Fruit fly (Drosophila melanogaster) whole organism, embryonic: ENCODE measurements around the gene SsRbeta.

Experiments used
- Asciz ChIP-seq: fragments of 200-800 bp; sonication (Bioruptor generic); optimal IDR thresholded peaks from 2 replicates; lab custom pipeline; 2017; ENCODE audit warnings: missing biosample characterization, mild to moderate bottlenecking, missing genetic modification characterization, missing genetic modification reagents
- CG10321 ChIP-seq: fragments of 200-800 bp; sonication (Bioruptor generic); IDR thresholded peaks from 2 replicates; pipeline ENCODE4 v1.3.6; 2022; ENCODE audit warnings: missing biosample characterization, missing genetic modification characterization
- CG11504 ChIP-seq: fragments of 200-800 bp; sonication (Bioruptor generic); optimal IDR thresholded peaks from 3 replicates; lab custom pipeline; 2019; ENCODE audit warnings: missing biosample characterization, mild to moderate bottlenecking, missing genetic modification characterization, moderate library complexity
- CG12155 ChIP-seq: fragments of 200-800 bp; sonication (Bioruptor generic); optimal IDR thresholded peaks from 3 replicates; lab custom pipeline; 2016; ENCODE audit warnings: missing biosample characterization, missing genetic modification characterization
- CG14710 ChIP-seq: fragments of 200-800 bp; sonication (Bioruptor generic); optimal IDR thresholded peaks from 3 replicates; lab custom pipeline; 2019; ENCODE audit warnings: missing biosample characterization, mild to moderate bottlenecking, missing genetic modification characterization, moderate library complexity
- CG15601 ChIP-seq: fragments of 200-800 bp; sonication (Bioruptor generic); optimal IDR thresholded peaks from 3 replicates; lab custom pipeline; 2019; ENCODE audit warnings: missing biosample characterization, mild to moderate bottlenecking, missing genetic modification characterization, moderate library complexity
- CG17186 ChIP-seq: fragments of 200-800 bp; sonication (Bioruptor generic); optimal IDR thresholded peaks from 3 replicates; lab custom pipeline; 2017; ENCODE audit warnings: missing biosample characterization, missing genetic modification reagents, missing genetic modification characterization
- CG17385 ChIP-seq: fragments of 200-800 bp; sonication (Bioruptor generic); optimal IDR thresholded peaks from 3 replicates; lab custom pipeline; 2018; ENCODE audit warnings: missing biosample characterization, mild to moderate bottlenecking, missing genetic modification characterization
- CG17612 ChIP-seq: fragments of 200-800 bp; sonication (Bioruptor generic); IDR thresholded peaks from 2 replicates; pipeline ENCODE4 v1.3.6; 2022; ENCODE audit warnings: missing biosample characterization, missing genetic modification characterization
- CG33557 ChIP-seq: fragments of 200-800 bp; sonication (Bioruptor generic); optimal IDR thresholded peaks from 2 replicates; lab custom pipeline; 2019; ENCODE audit warnings: missing biosample characterization, mild to moderate bottlenecking, missing genetic modification characterization, moderate library complexity
- CG34422 ChIP-seq: fragments of 200-800 bp; sonication (Bioruptor generic); IDR thresholded peaks from 3 replicates; pipeline ENCODE4 v1.3.6; 2022; ENCODE audit warnings: missing biosample characterization, missing genetic modification characterization
- CG3838 ChIP-seq: fragments of 200-800 bp; sonication (Bioruptor generic); optimal IDR thresholded peaks from 3 replicates; lab custom pipeline; 2016; ENCODE audit warnings: missing biosample characterization, missing genetic modification characterization
- CG3995 ChIP-seq: fragments of 200-800 bp; sonication (Bioruptor generic); optimal IDR thresholded peaks from 3 replicates; lab custom pipeline; 2016; ENCODE audit warnings: missing biosample characterization, missing genetic modification characterization
- CG5180 ChIP-seq: fragments of 200-800 bp; sonication (Bioruptor generic); optimal IDR thresholded peaks from 3 replicates; lab custom pipeline; 2017; ENCODE audit warnings: missing biosample characterization, missing genetic modification characterization, mild to moderate bottlenecking, moderate library complexity, missing genetic modification reagents
- CG5245 ChIP-seq: fragments of 200-800 bp; sonication (Bioruptor generic); optimal IDR thresholded peaks from 3 replicates; lab custom pipeline; 2016; ENCODE audit warnings: missing biosample characterization, missing genetic modification characterization
- CG6654 ChIP-seq: fragments of 200-800 bp; sonication (Bioruptor generic); optimal IDR thresholded peaks from 2 replicates; lab custom pipeline; 2017; ENCODE audit warnings: missing biosample characterization, mild to moderate bottlenecking, missing genetic modification characterization
- CG7963 ChIP-seq: fragments of 200-800 bp; sonication (Bioruptor generic); IDR thresholded peaks from 3 replicates; pipeline ENCODE4 v1.3.6; 2022; ENCODE audit warnings: missing biosample characterization, missing genetic modification characterization; ENCODE audit not compliant: partially characterized antibody
- CG9817 ChIP-seq: fragments of 200-800 bp; sonication (Bioruptor generic); optimal IDR thresholded peaks from 2 replicates; lab custom pipeline; 2018; ENCODE audit warnings: missing biosample characterization, mild to moderate bottlenecking, missing genetic modification characterization, moderate library complexity
- CHES-1-like ChIP-seq: fragments of 200-800 bp; sonication (Bioruptor generic); optimal IDR thresholded peaks from 2 replicates; lab custom pipeline; 2016; ENCODE audit warnings: missing biosample characterization, missing genetic modification characterization
- Eip74EF ChIP-seq, 2 experiments: fragments of 200-800 bp in 1 of 2; fragments of >200 bp in 1 of 2; sonication (Bioruptor generic) in 1 of 2; optimal IDR thresholded peaks; 2 replicates each; lab custom pipeline; 2017 to 2019; ENCODE audit warnings: missing biosample characterization in 2 of 2, missing genetic modification characterization in 2 of 2, mild to moderate bottlenecking in 1 of 2, moderate library complexity in 1 of 2
- Gsc ChIP-seq: fragments of 200-800 bp; sonication (Bioruptor generic); IDR thresholded peaks from 2 replicates; pipeline ENCODE4 v1.3.6; 2022; ENCODE audit warnings: missing biosample characterization, missing genetic modification characterization
- HLH3B ChIP-seq: fragments of 200-800 bp; sonication (Bioruptor generic); IDR thresholded peaks from 2 replicates; pipeline ENCODE4 v1.3.6; 2022; ENCODE audit warnings: missing biosample characterization, missing genetic modification characterization
- Max ChIP-seq: fragments of 200-800 bp; sonication (Bioruptor generic); optimal IDR thresholded peaks from 2 replicates; lab custom pipeline; 2016; ENCODE audit warnings: missing biosample characterization, mild to moderate bottlenecking, missing genetic modification characterization
- Opbp ChIP-seq: fragments of 200-800 bp; sonication (Bioruptor generic); IDR thresholded peaks from 3 replicates; pipeline ENCODE4 v1.3.6; 2022; ENCODE audit warnings: missing biosample characterization, missing genetic modification characterization; ENCODE audit not compliant: partially characterized antibody
- Sin3A ChIP-seq: fragments of >200 bp; optimal IDR thresholded peaks from 2 replicates; lab custom pipeline; 2018
- Sox102F ChIP-seq: fragments of 200-800 bp; sonication (Bioruptor generic); optimal IDR thresholded peaks from 2 replicates; lab custom pipeline; 2018; ENCODE audit warnings: missing biosample characterization, mild to moderate bottlenecking, missing genetic modification characterization, moderate library complexity
- al ChIP-seq: fragments of 200-800 bp; sonication (Bioruptor generic); IDR thresholded peaks from 2 replicates; pipeline ENCODE4 v1.3.6; 2022; ENCODE audit warnings: missing biosample characterization, missing genetic modification characterization
- croc ChIP-seq: fragments of 200-800 bp; sonication (Bioruptor generic); conservative IDR thresholded peaks from 3 replicates; pipeline ENCODE4 v1.3.6; 2022; ENCODE audit warnings: missing biosample characterization, missing genetic modification characterization
- eve ChIP-seq, 2 experiments: fragments of >200 bp; optimal IDR thresholded peaks; 2 replicates each; lab custom pipeline; 2017; ENCODE audit warnings: missing biosample characterization in 2 of 2, missing genetic modification characterization in 2 of 2
- ewg ChIP-seq: fragments of 200-800 bp; sonication (Bioruptor generic); optimal IDR thresholded peaks from 3 replicates; lab custom pipeline; 2017; ENCODE audit warnings: mild to moderate bottlenecking, missing biosample characterization, missing genetic modification reagents, missing genetic modification characterization
- eyg ChIP-seq: fragments of 200-800 bp; sonication (Bioruptor generic); optimal IDR thresholded peaks from 3 replicates; lab custom pipeline; 2016; ENCODE audit warnings: missing biosample characterization, missing genetic modification characterization
- fd102C ChIP-seq: fragments of 200-800 bp; sonication (Bioruptor generic); optimal IDR thresholded peaks from 2 replicates; lab custom pipeline; 2018; ENCODE audit warnings: missing biosample characterization, mild to moderate bottlenecking, missing genetic modification characterization, moderate library complexity
- fd96Cb ChIP-seq: fragments of 200-800 bp; sonication (Bioruptor generic); optimal IDR thresholded peaks from 2 replicates; lab custom pipeline; 2018; ENCODE audit warnings: missing biosample characterization, mild to moderate bottlenecking, missing genetic modification characterization, moderate library complexity
- gem ChIP-seq: fragments of 200-800 bp; sonication (Bioruptor generic); optimal IDR thresholded peaks from 2 replicates; lab custom pipeline; 2019; ENCODE audit warnings: missing biosample characterization, mild to moderate bottlenecking, missing genetic modification characterization, moderate library complexity
- h ChIP-seq: fragments of >200 bp; optimal IDR thresholded peaks from 2 replicates; lab custom pipeline; 2017
- hkb ChIP-seq, 2 experiments: fragments of 200-800 bp in 1 of 2; fragments of >200 bp in 1 of 2; sonication (Bioruptor generic) in 1 of 2; IDR thresholded peaks in 1 of 2; optimal IDR thresholded peaks in 1 of 2; 2 replicates each; pipeline versions ENCODE4 v1.3.6 to Lab custom; 2017 to 2022; ENCODE audit warnings: missing biosample characterization in 1 of 2, missing genetic modification characterization in 1 of 2
- hth ChIP-seq: fragments of >200 bp; optimal IDR thresholded peaks from 2 replicates; lab custom pipeline; 2017; ENCODE audit warnings: inconsistent platforms
- ind ChIP-seq: fragments of 200-800 bp; sonication (Bioruptor generic); optimal IDR thresholded peaks from 3 replicates; lab custom pipeline; 2016; ENCODE audit warnings: missing biosample characterization, missing genetic modification characterization
- lola ChIP-seq, 3 experiments: fragments of >200 bp in 2 of 3; fragments of 200-800 bp in 1 of 3; sonication (Bioruptor generic) in 1 of 3; optimal IDR thresholded peaks; 2 replicates each; lab custom pipeline; 2017 to 2019; ENCODE audit warnings: missing biosample characterization in 3 of 3, missing genetic modification characterization in 3 of 3, mild to moderate bottlenecking in 1 of 3, moderate library complexity in 1 of 3
- oc ChIP-seq: fragments of 200-800 bp; sonication (Bioruptor generic); optimal IDR thresholded peaks from 2 replicates; lab custom pipeline; 2018; ENCODE audit warnings: missing biosample characterization, mild to moderate bottlenecking, missing genetic modification characterization, moderate library complexity
- phol ChIP-seq: fragments of 200-800 bp; sonication (Bioruptor generic); optimal IDR thresholded peaks from 3 replicates; lab custom pipeline; 2018; ENCODE audit warnings: missing biosample characterization, mild to moderate bottlenecking, missing genetic modification characterization, moderate library complexity
- prd ChIP-seq, 3 experiments: fragments of >200 bp in 2 of 3; fragments of 200-800 bp in 1 of 3; sonication (Bioruptor generic) in 1 of 3; optimal IDR thresholded peaks in 2 of 3; IDR thresholded peaks in 1 of 3; 2 replicates in 2 of 3; 3 replicates in 1 of 3; pipeline versions ENCODE4 v1.3.6 to Lab custom; 2017 to 2022; ENCODE audit warnings: missing biosample characterization in 1 of 3, missing genetic modification characterization in 1 of 3
- salm ChIP-seq: fragments of 200-800 bp; sonication (Bioruptor generic); optimal IDR thresholded peaks from 2 replicates; lab custom pipeline; 2018; ENCODE audit warnings: missing biosample characterization, mild to moderate bottlenecking, missing genetic modification characterization
- sd ChIP-seq: fragments of 200-800 bp; sonication (Bioruptor generic); optimal IDR thresholded peaks from 3 replicates; lab custom pipeline; 2018; ENCODE audit warnings: missing biosample characterization, mild to moderate bottlenecking, missing genetic modification characterization, moderate library complexity
- tio ChIP-seq: fragments of 200-800 bp; sonication (Bioruptor generic); optimal IDR thresholded peaks from 2 replicates; lab custom pipeline; 2017; ENCODE audit warnings: missing biosample characterization, missing genetic modification characterization, inconsistent platforms
- tna ChIP-seq: fragments of 200-800 bp; sonication (Bioruptor generic); IDR thresholded peaks from 2 replicates; pipeline ENCODE4 v1.3.6; 2022; ENCODE audit warnings: missing biosample characterization, missing genetic modification characterization; ENCODE audit not compliant: partially characterized antibody
- z ChIP-seq: fragments of 200-800 bp; sonication (Bioruptor generic); IDR thresholded peaks from 3 replicates; pipeline ENCODE4 v1.3.6; 2022; ENCODE audit warnings: missing biosample characterization, missing genetic modification characterization

The SsRbeta gene

DNA sequence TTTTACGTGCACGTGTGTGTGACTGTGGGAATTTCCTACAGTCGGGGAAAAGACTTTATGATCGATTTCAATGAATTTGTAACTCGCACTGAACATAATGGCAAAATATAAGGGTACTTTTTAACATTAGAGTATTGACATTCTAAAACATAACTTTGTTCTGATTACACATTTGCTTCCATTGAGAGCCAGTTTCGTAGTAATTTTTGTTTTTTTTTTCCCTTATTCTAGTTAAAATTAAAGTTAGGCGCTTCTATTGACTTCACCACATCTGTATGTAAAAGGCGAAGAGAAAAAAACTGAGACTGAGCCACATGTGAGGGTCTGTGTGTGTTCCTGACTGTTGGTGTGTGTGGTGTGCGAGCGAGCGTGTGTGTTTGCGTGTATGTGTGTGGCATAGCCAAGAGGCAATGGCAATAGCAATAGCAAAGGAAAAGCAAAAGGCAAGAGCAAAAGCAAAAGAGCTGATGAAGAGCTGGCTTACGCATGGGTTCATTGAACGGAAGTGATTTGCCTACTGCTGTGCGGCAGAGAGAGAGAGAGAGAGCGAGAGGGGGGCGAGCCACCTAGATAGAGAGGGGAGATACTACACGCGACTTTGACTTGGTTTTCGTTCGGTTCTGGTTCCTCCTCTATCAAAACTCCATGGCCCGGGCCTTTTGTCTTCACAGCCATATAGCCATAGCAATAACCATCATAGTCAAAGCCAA lies 32.6 kb downstream of the SsRbeta start (continued):
- TF ChIP-seq CG3995 (GFP tag; lab: Kevin White, UChicago) (peak; percentile 40), Sin3A (lab: Kevin White, UChicago) (no peak), oc (tag; lab: Kevin White, UChicago) (peak; percentile 33), gem (peak; percentile 83), eve (GFP tag; optimal IDR thresholded peaks at IDR 0.05; lab: Kevin White, UChicago) (peak in 1 of 2 experiments; percentile 92), CG17186 (GFP tag; lab: Kevin White, UChicago) (no peak), CG5180 (peak; percentile 45), CG17612 (GFP tag; lab: Robert Waterston, UW) (peak; percentile 16; the same call in 1 of the 2 replicates), Eip74EF (GFP tag; optimal IDR thresholded peaks at IDR 0.05; lab: Kevin White, UChicago) (peak in 1 of 2 experiments; percentile 57), CG10321 (GFP tag; lab: Robert Waterston, UW) (no peak), lola (GFP tag; optimal IDR thresholded peaks at IDR 0.05; lab: Kevin White, UChicago) (peak in 1 of 3 experiments; percentile 49), tna (GFP tag; lab: Robert Waterston, UW) (no peak), fd102C (GFP tag; lab: Kevin White, UChicago) (no peak), sd (peak; percentile 49), Max (GFP tag; lab: Kevin White, UChicago) (peak; percentile 56), fd96Cb (tag; lab: Kevin White, UChicago) (peak; percentile 70), tio (GFP tag; lab: Kevin White, UChicago) (peak; percentile 64), prd (optimal IDR thresholded peaks at IDR 0.05; lab: Kevin White, UChicago) (no peak), prd (GFP tag; IDR thresholded peaks at IDR 0.05; lab: Robert Waterston, UW) (peak; percentile 60; the same call in 2 of the 3 replicates), hkb (optimal IDR thresholded peaks at IDR 0.05; lab: Kevin White, UChicago) (no peak), hkb (GFP tag; IDR thresholded peaks at IDR 0.05; lab: Robert Waterston, UW) (peak; percentile 58; the same call in 1 of the 2 replicates), CG9817 (tag; lab: Kevin White, UChicago) (peak; percentile 70), CG6654 (GFP tag; lab: Kevin White, UChicago) (no peak), phol (tag; lab: Kevin White, UChicago) (peak; percentile 63), h (lab: Kevin White, UChicago) (no peak), Gsc (GFP tag; lab: Robert Waterston, UW) (no peak), Asciz (peak; percentile 55), CG34422 (GFP tag; lab: Robert Waterston, UW) (peak; percentile 27; the same call in 2 of the 3 replicates), CG12155 (GFP tag; lab: Kevin White, UChicago) (peak; percentile 64), salm (tag; lab: Kevin White, UChicago) (peak; percentile 48), CG11504 (tag; lab: Kevin White, UChicago) (peak; percentile 87), al (GFP tag; lab: Robert Waterston, UW) (0 out of 2 replicates have a peak, but pooled peaks have one; percentile 48), Sox102F (GFP tag; lab: Kevin White, UChicago) (peak; percentile 72), Opbp (GFP tag; lab: Robert Waterston, UW) (no peak), CG5245 (GFP tag; lab: Kevin White, UChicago) (peak; percentile 60), CG7963 (GFP tag; lab: Robert Waterston, UW) (no peak), eyg (GFP tag; lab: Kevin White, UChicago) (peak; percentile 62), hth (lab: Kevin White, UChicago) (no peak), CG17385 (GFP tag; lab: Kevin White, UChicago) (peak; percentile 75), CG14710 (tag; lab: Kevin White, UChicago) (peak; percentile 54), croc (GFP tag; lab: Robert Waterston, UW) (peak; percentile 29; the same call in 2 of the 3 replicates), CG3838 (no peak), z (GFP tag; lab: Robert Waterston, UW) (no peak), CG33557 (peak; percentile 6), CG15601 (tag; lab: Kevin White, UChicago) (peak; percentile 80), CHES-1-like (GFP tag; lab: Kevin White, UChicago) (peak; percentile 64), HLH3B (GFP tag; lab: Robert Waterston, UW) (peak; percentile 66), ewg (GFP tag; lab: Kevin White, UChicago) (peak; percentile 51), ind (GFP tag; lab: Kevin White, UChicago) (peak; percentile 68)
